Worm (Caenorhabditis elegans): Measurements from ENCODE around the gene twk-34.
"Not testable (repeated sequence)": the region's sequence is repeated elsewhere in the genome, so short reads cannot be mapped to it uniquely, and the experiment has no call there.

The twk-34 gene

DNA sequence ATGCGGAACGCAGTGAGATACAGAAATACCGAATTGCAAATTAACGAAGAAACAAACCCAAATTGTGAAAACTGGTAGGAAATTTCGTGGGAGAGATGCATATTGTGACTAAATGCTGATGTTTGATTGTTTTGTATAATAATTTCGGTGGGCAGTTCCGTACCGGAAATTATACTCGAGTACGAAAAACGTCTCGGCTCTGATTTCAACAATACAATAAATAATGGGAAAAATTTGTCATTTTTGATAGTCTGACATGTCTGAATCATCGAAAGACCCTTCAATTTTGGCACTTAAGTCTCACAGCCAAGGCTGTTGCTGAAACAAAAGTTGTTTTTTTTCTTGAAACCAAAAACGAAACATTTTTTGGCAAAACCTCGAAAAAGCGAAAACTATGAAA lies 47.3 kb downstream of the twk-34 start, which contains the start of gene str-43:
TSS of gene str-43 (minus strand) at position 101 of the 400 bp plus-strand sequence.
- TF ChIP-seq ref-1 (GFP tag; conservative IDR thresholded peaks at IDR 0.05) (no peak), cog-1 (tag; optimal IDR thresholded peaks at IDR 0.05) (no peak), flt-1 (GFP tag; IDR thresholded peaks at IDR 0.05) (no peak), tab-1 (GFP tag; IDR thresholded peaks at IDR 0.05) (no peak), T22C8.4 (GFP tag; IDR thresholded peaks at IDR 0.05) (no peak), klf-2 (GFP tag; conservative IDR thresholded peaks at IDR 0.05) (no peak), ztf-23 (GFP tag; IDR thresholded peaks at IDR 0.05) (no peak)

DNA sequence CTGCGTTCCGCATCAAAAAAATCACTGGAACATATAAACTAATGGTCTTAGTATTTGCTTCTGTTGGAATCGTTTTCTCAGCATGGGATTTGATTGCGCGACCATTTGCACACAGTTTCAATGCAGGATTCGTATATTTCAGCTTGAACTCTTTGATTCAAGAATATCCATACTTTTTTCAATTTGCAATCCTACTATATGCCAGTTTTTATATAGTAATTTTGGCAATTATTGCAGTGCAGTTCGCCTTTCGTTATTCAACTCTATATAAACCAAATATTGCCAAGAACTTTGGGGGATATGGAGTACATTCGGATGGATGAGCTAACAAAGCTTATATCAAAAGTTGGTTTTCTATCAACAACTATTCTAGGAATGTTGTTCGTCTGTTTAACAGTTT lies 48.2 kb downstream of the twk-34 start, which contains the start of gene str-5:
TSS of gene str-5 (plus strand) at position 301 of the 400 bp plus-strand sequence.
- TF ChIP-seq ztf-23 (GFP tag; IDR thresholded peaks at IDR 0.05); med-1 (GFP tag; optimal IDR thresholded peaks at IDR 0.05; ENCODE audit: insufficient read depth); ztf-29 (GFP tag; IDR thresholded peaks at IDR 0.05): not testable (repeated sequence)

DNA sequence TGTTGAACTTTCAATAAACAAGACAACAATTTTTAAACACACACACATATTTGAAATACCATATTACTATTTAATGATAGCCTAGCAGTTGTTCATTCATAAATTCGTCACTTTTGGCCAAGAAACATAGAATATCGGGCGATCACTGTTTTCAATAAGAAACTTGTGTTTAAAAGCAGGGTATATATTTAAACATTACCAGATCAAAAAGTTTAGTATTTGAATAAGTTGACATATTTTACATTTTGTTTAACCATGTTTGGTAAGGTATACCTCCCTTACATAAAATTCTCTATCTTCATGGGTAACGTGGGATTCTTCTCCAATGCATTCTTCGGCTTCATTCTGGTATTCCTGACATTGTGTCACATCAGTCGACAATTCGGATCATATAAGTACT lies 50.0 kb downstream of the twk-34 start, which contains the start of gene str-8:
TSS of gene str-8 (plus strand) at position 301 of the 400 bp plus-strand sequence.
- TF ChIP-seq flt-1 (GFP tag; IDR thresholded peaks at IDR 0.05); med-1 (GFP tag; optimal IDR thresholded peaks at IDR 0.05; ENCODE audit: insufficient read depth); ztf-29 (GFP tag; IDR thresholded peaks at IDR 0.05): not testable (repeated sequence)

DNA sequence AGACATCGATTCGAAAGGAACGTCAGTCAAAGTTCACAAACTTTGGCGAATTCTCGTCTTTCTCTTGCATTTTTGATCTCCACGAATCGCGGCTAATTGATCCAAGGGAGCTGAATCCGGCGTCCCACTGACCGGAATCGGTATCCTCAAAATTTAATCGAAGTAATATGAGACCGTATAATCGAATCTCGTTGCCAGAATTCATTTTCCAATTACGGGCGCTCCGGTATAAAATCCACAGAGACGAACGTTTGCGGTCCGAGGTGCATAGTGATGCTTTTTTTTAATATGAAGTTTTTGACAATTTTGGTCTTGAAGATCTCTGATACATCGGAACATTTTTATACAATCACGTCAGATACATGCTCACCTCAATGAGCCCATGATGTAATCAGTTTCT lies 52.9 kb downstream of the twk-34 start:
- TF ChIP-seq ztf-29 (GFP tag; IDR thresholded peaks at IDR 0.05) (no peak), klf-2 (GFP tag; conservative IDR thresholded peaks at IDR 0.05) (no peak), ztf-23 (GFP tag; IDR thresholded peaks at IDR 0.05) (no peak), med-1 (GFP tag; optimal IDR thresholded peaks at IDR 0.05; ENCODE audit: insufficient read depth) (no peak), cog-1 (tag; optimal IDR thresholded peaks at IDR 0.05) (no peak), flt-1 (GFP tag; IDR thresholded peaks at IDR 0.05) (no peak), T22C8.4 (GFP tag; IDR thresholded peaks at IDR 0.05) (no peak), tab-1 (GFP tag; IDR thresholded peaks at IDR 0.05) (no peak)

DNA sequence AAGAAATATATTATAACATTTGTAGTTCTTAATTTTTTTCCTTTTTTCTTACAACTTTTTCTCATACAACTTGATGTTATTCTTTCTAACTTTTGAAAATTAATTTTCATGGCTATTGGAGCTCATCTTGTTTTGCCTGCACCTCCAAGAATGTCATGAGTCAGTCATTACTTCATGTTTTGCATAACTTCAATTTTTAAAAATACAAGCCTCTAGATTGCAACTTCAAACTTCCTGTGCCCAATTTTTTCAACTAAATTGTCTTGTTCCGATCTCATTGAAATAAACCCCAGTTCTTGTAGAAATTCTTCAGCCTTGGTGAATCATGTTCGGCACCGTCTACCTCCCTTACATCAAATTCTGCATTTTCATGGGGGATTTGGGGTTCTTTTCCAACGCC lies 53.7 kb downstream of the twk-34 start, which contains the start of gene str-9:
TSS of gene str-9 (plus strand) at position 301 of the 400 bp plus-strand sequence.
- TF ChIP-seq cog-1 (tag; optimal IDR thresholded peaks at IDR 0.05) = no peak
- TF ChIP-seq T22C8.4 (GFP tag; IDR thresholded peaks at IDR 0.05) = no peak
- TF ChIP-seq flt-1 (GFP tag; IDR thresholded peaks at IDR 0.05) = no peak
- no peak for TF ChIP-seq klf-2 (GFP tag; conservative IDR thresholded peaks at IDR 0.05)
- no peak for TF ChIP-seq med-1 (GFP tag; optimal IDR thresholded peaks at IDR 0.05; ENCODE audit: insufficient read depth)
- TF ChIP-seq tab-1 (GFP tag; IDR thresholded peaks at IDR 0.05) = no peak
- TF ChIP-seq ztf-29 (GFP tag; IDR thresholded peaks at IDR 0.05) = no peak
- no peak for TF ChIP-seq ztf-23 (GFP tag; IDR thresholded peaks at IDR 0.05)
- TF ChIP-seq ref-1 (GFP tag; conservative IDR thresholded peaks at IDR 0.05) = no peak

Measured in whole organism, midembryonic.